Fruit fly (Drosophila melanogaster) whole organism, embryonic: ENCODE measurements around the gene MICAL-like.
A peak's percentile ranks its signal among the peaks of the same experiment; 100 is the strongest.

ENCODE experiments used
- Bdp1 ChIP-seq: fragments of 200-800 bp; sonication (Bioruptor generic); optimal IDR thresholded peaks from 3 replicates; lab custom pipeline; 2016; ENCODE audit warnings: missing biosample characterization, missing genetic modification characterization
- C15 ChIP-seq: fragments of 200-800 bp; sonication (Bioruptor generic); IDR thresholded peaks from 3 replicates; pipeline ENCODE4 v1.3.6; 2022; ENCODE audit warnings: missing biosample characterization, missing genetic modification characterization
- CG10543 ChIP-seq: fragments of 200-800 bp; sonication (Bioruptor generic); optimal IDR thresholded peaks from 3 replicates; lab custom pipeline; 2017; ENCODE audit warnings: missing biosample characterization, mild to moderate bottlenecking, missing genetic modification characterization, moderate library complexity
- CG11247 ChIP-seq: fragments of 200-800 bp; sonication (Bioruptor generic); IDR thresholded peaks from 2 replicates; pipeline ENCODE4 v1.3.6; 2022; ENCODE audit warnings: missing biosample characterization, missing genetic modification characterization
- CG11695 ChIP-seq: fragments of 200-800 bp; sonication (Bioruptor generic); IDR thresholded peaks from 3 replicates; pipeline ENCODE4 v1.3.6; 2022; ENCODE audit warnings: missing biosample characterization, missing genetic modification characterization
- CG12236 ChIP-seq: fragments of 200-800 bp; sonication (Bioruptor generic); optimal IDR thresholded peaks from 2 replicates; lab custom pipeline; 2016; ENCODE audit warnings: missing biosample characterization, missing genetic modification characterization
- CG12744 ChIP-seq: fragments of 200-800 bp; sonication (Bioruptor generic); optimal IDR thresholded peaks from 2 replicates; lab custom pipeline; 2016; ENCODE audit warnings: missing biosample characterization, missing genetic modification characterization
- CG14014 ChIP-seq: fragments of 200-800 bp; sonication (Bioruptor generic); IDR thresholded peaks from 2 replicates; pipeline ENCODE4 v1.3.6; 2022; ENCODE audit warnings: missing biosample characterization, missing genetic modification characterization
- CG15601 ChIP-seq: fragments of 200-800 bp; sonication (Bioruptor generic); optimal IDR thresholded peaks from 3 replicates; lab custom pipeline; 2019; ENCODE audit warnings: missing biosample characterization, mild to moderate bottlenecking, missing genetic modification characterization, moderate library complexity
- CG15696 ChIP-seq: fragments of 200-800 bp; sonication (Bioruptor generic); optimal IDR thresholded peaks from 2 replicates; lab custom pipeline; 2019; ENCODE audit warnings: missing biosample characterization, mild to moderate bottlenecking, missing genetic modification characterization, moderate library complexity
- CG16863 ChIP-seq: fragments of 200-800 bp; sonication (Bioruptor generic); optimal IDR thresholded peaks from 3 replicates; lab custom pipeline; 2016; ENCODE audit warnings: missing biosample characterization, missing genetic modification characterization
- CG17612 ChIP-seq: fragments of 200-800 bp; sonication (Bioruptor generic); IDR thresholded peaks from 2 replicates; pipeline ENCODE4 v1.3.6; 2022; ENCODE audit warnings: missing biosample characterization, missing genetic modification characterization
- CG17802 ChIP-seq: fragments of 200-800 bp; sonication (Bioruptor generic); optimal IDR thresholded peaks from 2 replicates; lab custom pipeline; 2018; ENCODE audit warnings: missing biosample characterization, mild to moderate bottlenecking, missing genetic modification characterization, moderate library complexity
- CG18619 ChIP-seq: fragments of 200-800 bp; sonication (Bioruptor generic); optimal IDR thresholded peaks from 3 replicates; lab custom pipeline; 2017; ENCODE audit warnings: missing biosample characterization, mild to moderate bottlenecking, missing genetic modification characterization
- CG2875 ChIP-seq: fragments of 200-800 bp; sonication (Bioruptor generic); optimal IDR thresholded peaks from 2 replicates; lab custom pipeline; 2017; ENCODE audit warnings: missing biosample characterization, mild to moderate bottlenecking, missing genetic modification characterization, missing genetic modification reagents
- CG32767 ChIP-seq: fragments of 200-800 bp; sonication (Bioruptor generic); IDR thresholded peaks from 2 replicates; pipeline ENCODE4 v1.3.6; 2022; ENCODE audit warnings: missing biosample characterization, missing genetic modification characterization
- CG34376 ChIP-seq: fragments of 200-800 bp; sonication (Bioruptor generic); optimal IDR thresholded peaks from 2 replicates; lab custom pipeline; 2018; ENCODE audit warnings: missing biosample characterization, mild to moderate bottlenecking, missing genetic modification characterization
- CG3847 ChIP-seq: fragments of 200-800 bp; sonication (Bioruptor generic); IDR thresholded peaks from 2 replicates; pipeline ENCODE4 v1.3.6; 2022; ENCODE audit warnings: missing biosample characterization, missing genetic modification characterization
- CG42726 ChIP-seq: fragments of 200-800 bp; sonication (Bioruptor generic); IDR thresholded peaks from 2 replicates; pipeline ENCODE4 v1.3.6; 2022; ENCODE audit warnings: missing biosample characterization, missing genetic modification characterization; ENCODE audit not compliant: partially characterized antibody
- CG4328 ChIP-seq: fragments of 200-800 bp; sonication (Bioruptor generic); optimal IDR thresholded peaks from 3 replicates; lab custom pipeline; 2017; ENCODE audit warnings: missing biosample characterization, missing genetic modification reagents, missing genetic modification characterization
- CG4820 ChIP-seq: fragments of 200-800 bp; sonication (Bioruptor generic); optimal IDR thresholded peaks from 3 replicates; lab custom pipeline; 2016; ENCODE audit warnings: missing biosample characterization, missing genetic modification characterization
- CG5953 ChIP-seq: fragments of 200-800 bp; sonication (Bioruptor generic); IDR thresholded peaks from 2 replicates; pipeline ENCODE4 v1.3.6; 2022; ENCODE audit warnings: missing biosample characterization, missing genetic modification characterization
- CG6689 ChIP-seq: fragments of 200-800 bp; sonication (Bioruptor generic); IDR thresholded peaks from 2 replicates; pipeline ENCODE4 v1.3.6; 2022; ENCODE audit warnings: missing biosample characterization, missing genetic modification characterization
- CG8478 ChIP-seq: fragments of >200 bp; optimal IDR thresholded peaks from 2 replicates; lab custom pipeline; 2018
- CHES-1-like ChIP-seq: fragments of 200-800 bp; sonication (Bioruptor generic); optimal IDR thresholded peaks from 2 replicates; lab custom pipeline; 2016; ENCODE audit warnings: missing biosample characterization, missing genetic modification characterization
- Chrac-16 ChIP-seq: fragments of 200-800 bp; sonication (Bioruptor generic); optimal IDR thresholded peaks from 3 replicates; lab custom pipeline; 2016; ENCODE audit warnings: missing biosample characterization, missing genetic modification characterization
- Dbx ChIP-seq: fragments of 200-800 bp; sonication (Bioruptor generic); IDR thresholded peaks from 3 replicates; pipeline ENCODE4 v1.3.6; 2022; ENCODE audit warnings: missing biosample characterization, missing genetic modification characterization
- Doc3 ChIP-seq: fragments of 200-800 bp; sonication (Bioruptor generic); IDR thresholded peaks from 3 replicates; pipeline ENCODE4 v1.3.6; 2022; ENCODE audit warnings: missing biosample characterization, missing genetic modification characterization; ENCODE audit not compliant: partially characterized antibody
- HmgZ ChIP-seq: fragments of 200-800 bp; sonication (Bioruptor generic); optimal IDR thresholded peaks from 2 replicates; lab custom pipeline; 2018; ENCODE audit warnings: missing biosample characterization, mild to moderate bottlenecking, missing genetic modification characterization
- Hmr ChIP-seq: fragments of 200-800 bp; sonication (Bioruptor generic); optimal IDR thresholded peaks from 3 replicates; lab custom pipeline; 2017; ENCODE audit warnings: mild to moderate bottlenecking, missing biosample characterization, missing genetic modification reagents, missing genetic modification characterization
- MTF-1 ChIP-seq: fragments of 200-800 bp; sonication (Bioruptor generic); optimal IDR thresholded peaks from 2 replicates; lab custom pipeline; 2018; ENCODE audit warnings: missing biosample characterization, mild to moderate bottlenecking, missing genetic modification characterization, borderline replicate concordance
- Myb ChIP-seq: fragments of 200-800 bp; sonication (Bioruptor generic); optimal IDR thresholded peaks from 2 replicates; lab custom pipeline; 2016; ENCODE audit warnings: missing biosample characterization, missing genetic modification characterization
- NFAT ChIP-seq: fragments of 200-800 bp; sonication (Bioruptor generic); IDR thresholded peaks from 2 replicates; pipeline ENCODE4 v1.3.6; 2022; ENCODE audit warnings: missing biosample characterization, missing genetic modification characterization
- NK7.1 ChIP-seq: fragments of 200-800 bp; sonication (Bioruptor generic); optimal IDR thresholded peaks from 3 replicates; lab custom pipeline; 2016; ENCODE audit warnings: missing biosample characterization, missing genetic modification characterization
- PHDP ChIP-seq: fragments of 200-800 bp; sonication (Bioruptor generic); optimal IDR thresholded peaks from 3 replicates; lab custom pipeline; 2018; ENCODE audit warnings: missing biosample characterization, mild to moderate bottlenecking, missing genetic modification characterization, moderate library complexity
- Six4 ChIP-seq: fragments of 200-800 bp; sonication (Bioruptor generic); optimal IDR thresholded peaks from 2 replicates; lab custom pipeline; 2016; ENCODE audit warnings: missing biosample characterization, missing genetic modification characterization
- dan ChIP-seq: fragments of 200-800 bp; sonication (Bioruptor generic); IDR thresholded peaks from 2 replicates; pipeline ENCODE4 v1.3.6; 2022; ENCODE audit warnings: missing biosample characterization, missing genetic modification characterization
- danr ChIP-seq: fragments of 200-800 bp; sonication (Bioruptor generic); IDR thresholded peaks from 2 replicates; pipeline ENCODE4 v1.3.6; 2022; ENCODE audit warnings: missing biosample characterization, missing genetic modification characterization
- dmrt99B ChIP-seq: fragments of 200-800 bp; sonication (Bioruptor generic); optimal IDR thresholded peaks from 2 replicates; lab custom pipeline; 2018; ENCODE audit warnings: missing biosample characterization, mild to moderate bottlenecking, missing genetic modification characterization, moderate library complexity
- gcm ChIP-seq: fragments of 200-800 bp; sonication (Bioruptor generic); optimal IDR thresholded peaks from 2 replicates; lab custom pipeline; 2019; ENCODE audit warnings: missing biosample characterization, mild to moderate bottlenecking, missing genetic modification characterization, moderate library complexity
- gcm2 ChIP-seq: fragments of 200-800 bp; sonication (Bioruptor generic); optimal IDR thresholded peaks from 2 replicates; lab custom pipeline; 2016; ENCODE audit warnings: missing biosample characterization, missing genetic modification characterization
- gfzf ChIP-seq: fragments of 200-800 bp; sonication (Bioruptor generic); optimal IDR thresholded peaks from 2 replicates; lab custom pipeline; 2016; ENCODE audit warnings: missing biosample characterization, mild to moderate bottlenecking, missing genetic modification characterization, moderate library complexity
- grau ChIP-seq: fragments of 200-800 bp; optimal IDR thresholded peaks from 3 replicates; lab custom pipeline; 2019; ENCODE audit warnings: missing biosample characterization, mild to moderate bottlenecking, missing genetic modification characterization, moderate library complexity
- gsb-n ChIP-seq: fragments of 200-800 bp; sonication (Bioruptor generic); optimal IDR thresholded peaks from 3 replicates; lab custom pipeline; 2018; ENCODE audit warnings: missing biosample characterization, mild to moderate bottlenecking, missing genetic modification characterization
- knrl ChIP-seq: fragments of 200-800 bp; sonication (Bioruptor generic); IDR thresholded peaks from 3 replicates; pipeline ENCODE4 v1.3.6; 2022; ENCODE audit warnings: missing biosample characterization, missing genetic modification characterization; ENCODE audit not compliant: partially characterized antibody
- lola ChIP-seq, 3 experiments: fragments of >200 bp in 2 of 3; fragments of 200-800 bp in 1 of 3; sonication (Bioruptor generic) in 1 of 3; optimal IDR thresholded peaks; 2 replicates each; lab custom pipeline; 2017 to 2019; ENCODE audit warnings: missing biosample characterization in 3 of 3, missing genetic modification characterization in 3 of 3, mild to moderate bottlenecking in 1 of 3, moderate library complexity in 1 of 3
- mam ChIP-seq: fragments of 200-800 bp; sonication (Bioruptor generic); optimal IDR thresholded peaks from 3 replicates; lab custom pipeline; 2016; ENCODE audit warnings: missing biosample characterization, missing genetic modification characterization
- pita ChIP-seq: fragments of 200-800 bp; sonication (Bioruptor generic); optimal IDR thresholded peaks from 2 replicates; lab custom pipeline; 2017; ENCODE audit warnings: missing biosample characterization, mild to moderate bottlenecking, missing genetic modification characterization
- sima ChIP-seq: fragments of 200-800 bp; sonication (Bioruptor generic); optimal IDR thresholded peaks from 2 replicates; lab custom pipeline; 2016; ENCODE audit warnings: missing biosample characterization, missing genetic modification characterization
- sob ChIP-seq: fragments of 200-800 bp; sonication (Bioruptor generic); IDR thresholded peaks from 2 replicates; pipeline ENCODE4 v1.3.6; 2022; ENCODE audit warnings: missing biosample characterization, missing genetic modification characterization
- twi ChIP-seq: fragments of 200-800 bp; optimal IDR thresholded peaks from 2 replicates; lab custom pipeline; 2019; ENCODE audit warnings: missing biosample characterization, mild to moderate bottlenecking, missing genetic modification characterization, moderate library complexity
- yki ChIP-seq: fragments of >200 bp; optimal IDR thresholded peaks from 3 replicates; lab custom pipeline; 2018

The MICAL-like gene

dm6 chr3L:13021727-13022126 lies 6.6 kb upstream of the MICAL-like start:
- TF ChIP-seq pita = no peak
- TF ChIP-seq Myb (GFP tag; lab: Kevin White, UChicago) = peak; percentile 18
- TF ChIP-seq gcm2 (GFP tag; lab: Kevin White, UChicago) = peak; percentile 37
- peak; percentile 46 for TF ChIP-seq dmrt99B (tag; lab: Kevin White, UChicago)
- TF ChIP-seq CG11695 (GFP tag; lab: Robert Waterston, UW) = peak; percentile 61; the same call in 1 of the 3 replicates
- no peak for TF ChIP-seq CG17802
- no peak for TF ChIP-seq CG12236 (GFP tag; lab: Kevin White, UChicago)
- TF ChIP-seq CG12744 (GFP tag; lab: Kevin White, UChicago) = no peak
- TF ChIP-seq gcm (GFP tag; lab: Kevin White, UChicago) = no peak
- no peak for TF ChIP-seq sima (GFP tag; lab: Kevin White, UChicago)
- TF ChIP-seq CG4328 = no peak
- TF ChIP-seq C15 = no peak
- TF ChIP-seq CG34376 (GFP tag; lab: Kevin White, UChicago) = peak; percentile 42
- peak; percentile 22; the same call in 1 of the 3 replicates for TF ChIP-seq Dbx
- TF ChIP-seq Hmr (GFP tag; lab: Kevin White, UChicago) = peak; percentile 37
- TF ChIP-seq CG11247 (GFP tag; lab: Robert Waterston, UW) = 0 out of 2 replicates have a peak, but pooled peaks have one; percentile 33
- no peak for TF ChIP-seq lola (GFP tag; optimal IDR thresholded peaks at IDR 0.05; lab: Kevin White, UChicago)
- TF ChIP-seq HmgZ (tag; lab: Kevin White, UChicago) = no peak
- peak; percentile 42 for TF ChIP-seq mam (GFP tag; lab: Kevin White, UChicago)
- TF ChIP-seq MTF-1 (GFP tag; lab: Kevin White, UChicago) = no peak
- TF ChIP-seq CG6689 = no peak
- peak; percentile 7 for TF ChIP-seq CHES-1-like
- TF ChIP-seq Six4 (GFP tag; lab: Kevin White, UChicago) = no peak
- no peak for TF ChIP-seq NK7.1 (GFP tag; lab: Kevin White, UChicago)
- no peak for TF ChIP-seq CG2875 (GFP tag; lab: Kevin White, UChicago)
- no peak for TF ChIP-seq NFAT
- TF ChIP-seq knrl (GFP tag; lab: Robert Waterston, UW) = no peak
- no peak for TF ChIP-seq CG4820 (GFP tag; lab: Kevin White, UChicago)
- TF ChIP-seq Chrac-16 (GFP tag; lab: Kevin White, UChicago) = no peak
- TF ChIP-seq sob (GFP tag; lab: Robert Waterston, UW) = no peak
- peak; percentile 52 for TF ChIP-seq CG15601 (tag; lab: Kevin White, UChicago)
- TF ChIP-seq dan = no peak
- no peak for TF ChIP-seq danr
- no peak for TF ChIP-seq CG15696 (tag; lab: Kevin White, UChicago)
- no peak for TF ChIP-seq twi (tag; lab: Kevin White, UChicago)
- TF ChIP-seq CG16863 (GFP tag; lab: Kevin White, UChicago) = no peak
- no peak for TF ChIP-seq CG42726 (GFP tag; lab: Robert Waterston, UW)
- TF ChIP-seq grau (tag; lab: Kevin White, UChicago) = peak; percentile 34
- TF ChIP-seq CG3847 = no peak
- no peak for TF ChIP-seq yki
- TF ChIP-seq Bdp1 (GFP tag; lab: Kevin White, UChicago) = no peak
- no peak for TF ChIP-seq CG10543 (GFP tag; lab: Kevin White, UChicago)
- no peak for TF ChIP-seq Doc3 (GFP tag; lab: Robert Waterston, UW)
- no peak for TF ChIP-seq CG8478 (lab: Kevin White, UChicago)
- peak; percentile 7 for TF ChIP-seq PHDP (tag; lab: Kevin White, UChicago)
- TF ChIP-seq gfzf (GFP tag; lab: Kevin White, UChicago) = no peak
- TF ChIP-seq CG17612 = no peak
- no peak for TF ChIP-seq gsb-n
- TF ChIP-seq CG5953 (GFP tag; lab: Robert Waterston, UW) = no peak
- TF ChIP-seq CG18619 (GFP tag; lab: Kevin White, UChicago) = peak; percentile 3
- no peak for TF ChIP-seq CG32767 (GFP tag; lab: Robert Waterston, UW)
- TF ChIP-seq CG14014 (GFP tag; lab: Robert Waterston, UW) = 0 out of 2 replicates have a peak, but pooled peaks have one; percentile 23
